Fruit fly (Drosophila melanogaster) whole organism: ENCODE measurements around the gene lili.

Experiments used
- Dll ChIP-seq: fragments of >200 bp; optimal IDR thresholded peaks from 2 replicates; lab custom pipeline; 2017
- pan ChIP-seq: fragments of >200 bp; optimal IDR thresholded peaks from 2 replicates; lab custom pipeline; 2017

- TF ChIP-seq Dll: no peak
- TF ChIP-seq pan (lab: Kevin White, UChicago): no peak
Measured at dm6 chr3R:24777101-24777500, 36.7 kb downstream of the lili start.
